Worm (Caenorhabditis elegans): ENCODE data around the gene cif-1.
"Not testable (repeated sequence)": the region's sequence is repeated elsewhere in the genome, so short reads cannot be mapped to it uniquely, and the experiment has no call there.

cif-1 gene

DNA sequence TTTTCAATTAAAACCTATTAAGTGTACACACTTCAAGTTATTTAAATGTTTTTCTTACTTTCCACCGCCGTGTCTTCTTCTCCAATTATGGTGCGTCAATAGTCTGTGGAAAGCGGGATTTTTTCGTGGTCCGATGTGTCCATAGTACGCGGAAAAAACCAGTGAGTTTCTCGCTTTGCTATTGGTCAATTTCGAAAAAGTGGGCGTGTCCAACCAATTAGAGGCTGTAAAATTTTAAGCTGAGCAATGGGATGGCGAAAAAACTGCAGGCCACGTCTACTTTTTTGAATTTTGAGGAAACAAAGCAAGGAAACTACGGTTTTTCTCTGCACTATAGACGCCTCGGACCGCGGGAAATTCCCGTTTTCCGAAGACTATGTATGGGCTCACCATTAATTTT lies 13.1 kb upstream of the cif-1 start:
- TF ChIP-seq unc-120 (tag; optimal IDR thresholded peaks at IDR 0.05; ENCODE audit: poor library complexity, severe bottlenecking): no peak
- TF ChIP-seq ces-1 (GFP tag; optimal IDR thresholded peaks at IDR 0.05): no peak
- no peak for TF ChIP-seq nhr-2 (tag; optimal IDR thresholded peaks at IDR 0.05)
- TF ChIP-seq zip-8 (tag; optimal IDR thresholded peaks at IDR 0.05): no peak
- TF ChIP-seq nhr-237 (tag; optimal IDR thresholded peaks at IDR 0.05): no peak
- no peak for TF ChIP-seq unc-39 (tag; optimal IDR thresholded peaks at IDR 0.05)
- no peak for TF ChIP-seq drap-1 (GFP tag; optimal IDR thresholded peaks at IDR 0.05)
- no peak for TF ChIP-seq flh-1 (GFP tag; optimal IDR thresholded peaks at IDR 0.05)
- TF ChIP-seq mep-1 (tag; optimal IDR thresholded peaks at IDR 0.05): no peak
- no peak for TF ChIP-seq ceh-39 (tag; optimal IDR thresholded peaks at IDR 0.05)
- TF ChIP-seq elt-3 (tag; optimal IDR thresholded peaks at IDR 0.05): no peak
- no peak for TF ChIP-seq ztf-11 (tag; optimal IDR thresholded peaks at IDR 0.05)
- TF ChIP-seq unc-62 (GFP tag; optimal IDR thresholded peaks at IDR 0.05): no peak
- no peak for TF ChIP-seq cnd-1 (tag; optimal IDR thresholded peaks at IDR 0.05)

DNA sequence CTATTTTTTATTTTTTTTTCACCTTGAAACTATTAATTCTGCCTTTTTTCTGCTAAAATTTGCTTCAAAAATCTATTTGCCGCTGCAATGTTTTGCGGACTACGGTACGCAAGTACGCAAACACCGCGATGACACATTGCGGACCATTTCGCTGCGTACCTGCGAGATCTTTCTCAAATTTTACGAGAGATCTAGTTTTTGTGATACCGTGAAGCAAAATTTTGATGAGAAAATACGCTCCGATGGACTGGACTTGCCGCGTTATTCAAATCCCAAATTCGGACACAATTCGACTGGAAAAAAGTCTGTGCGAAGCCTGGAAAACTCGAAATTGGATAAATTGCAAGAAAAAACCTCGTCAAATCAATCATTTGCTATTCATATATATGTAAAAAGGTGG lies 10.0 kb upstream of the cif-1 start:
- TF ChIP-seq lsy-2 (tag; optimal IDR thresholded peaks at IDR 0.05): peak; percentile 61

DNA sequence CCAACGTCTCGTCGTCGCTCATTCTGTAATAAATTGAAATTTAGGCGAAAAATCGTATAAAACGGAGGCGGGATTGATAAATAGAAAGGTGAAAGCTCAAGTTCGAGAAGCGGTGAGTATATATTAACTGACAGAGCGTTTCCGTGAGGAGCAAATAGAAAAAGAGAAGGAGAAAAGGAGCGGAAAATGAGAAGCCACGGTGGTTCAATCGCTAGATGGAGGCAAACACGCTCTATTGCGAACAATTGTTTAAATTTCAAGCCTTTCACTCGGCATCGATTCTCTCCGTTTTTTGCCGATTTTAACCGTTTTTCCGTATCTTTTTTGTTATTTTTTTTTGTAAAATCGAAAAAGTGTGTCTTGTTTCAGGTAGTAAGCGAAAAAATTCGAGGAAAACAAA lies 5.2 kb upstream of the cif-1 start, which contains the start of gene miro-1:
Gene miro-1 (minus strand): TSS at position 23 of the 400 bp plus-strand sequence.
- not testable (repeated sequence) for TF ChIP-seq cnd-1 (tag; optimal IDR thresholded peaks at IDR 0.05); unc-62 (GFP tag; optimal IDR thresholded peaks at IDR 0.05); sem-2 (GFP tag; optimal IDR thresholded peaks at IDR 0.05)

DNA sequence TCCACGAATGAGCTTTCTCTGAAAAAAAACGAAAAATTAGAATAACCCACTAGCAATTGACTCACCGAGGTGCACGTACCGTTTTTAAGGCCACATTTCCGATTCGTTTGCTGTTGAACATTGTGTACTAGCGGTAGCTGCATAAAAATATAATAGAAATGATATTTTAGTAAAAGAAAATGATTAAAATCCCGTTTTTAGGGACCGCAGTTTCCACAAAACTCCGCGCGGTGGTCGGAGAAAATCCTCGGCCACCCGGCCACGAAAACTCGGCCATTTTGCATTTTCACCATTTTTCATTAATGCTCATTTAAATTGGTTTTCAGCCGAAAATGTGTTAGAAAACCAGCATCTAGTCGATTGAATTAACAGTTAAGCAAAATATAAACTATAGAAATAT lies 1.8 kb upstream of the cif-1 start, which contains the start of gene yars-2:
Gene yars-2 (minus strand): TSS at position 249 of the 400 bp plus-strand sequence.
- TF ChIP-seq ces-1 (GFP tag; optimal IDR thresholded peaks at IDR 0.05): peak; percentile 5
- no peak for TF ChIP-seq mls-2 (tag; optimal IDR thresholded peaks at IDR 0.05)
- no peak for TF ChIP-seq ham-2 (GFP tag; optimal IDR thresholded peaks at IDR 0.05)
- TF ChIP-seq hlh-1 (tag; optimal IDR thresholded peaks at IDR 0.05): no peak
- TF ChIP-seq lsy-2 (tag; optimal IDR thresholded peaks at IDR 0.05): no peak
- TF ChIP-seq drap-1 (GFP tag; optimal IDR thresholded peaks at IDR 0.05): no peak
- TF ChIP-seq lin-13 (tag; optimal IDR thresholded peaks at IDR 0.05): no peak

DNA sequence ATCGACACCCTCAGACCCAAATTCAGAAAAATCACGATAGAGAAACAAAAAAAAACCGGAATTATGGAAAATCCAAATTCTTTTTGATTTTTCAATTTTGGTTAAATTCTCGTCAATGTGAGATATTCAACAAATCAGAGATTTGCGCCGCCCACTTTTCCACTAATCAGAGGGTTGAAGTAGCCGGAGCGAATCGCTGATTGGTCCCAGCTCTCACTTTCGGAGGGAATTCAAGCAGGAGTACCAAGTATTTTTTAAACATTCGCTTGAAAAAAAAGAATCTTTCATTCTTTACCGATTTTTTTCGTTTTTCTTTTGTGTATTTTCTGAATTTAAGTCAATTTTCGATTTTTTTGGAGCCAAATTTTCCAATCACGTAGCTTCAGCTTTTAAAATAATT lies 4.6 kb downstream of the cif-1 start:
- no peak for TF ChIP-seq ztf-11 (tag; optimal IDR thresholded peaks at IDR 0.05)
- TF ChIP-seq ceh-83 (GFP tag; optimal IDR thresholded peaks at IDR 0.05): no peak
- TF ChIP-seq snpc-4 (tag; optimal IDR thresholded peaks at IDR 0.05): no peak
- no peak for TF ChIP-seq ham-2 (GFP tag; optimal IDR thresholded peaks at IDR 0.05)

DNA sequence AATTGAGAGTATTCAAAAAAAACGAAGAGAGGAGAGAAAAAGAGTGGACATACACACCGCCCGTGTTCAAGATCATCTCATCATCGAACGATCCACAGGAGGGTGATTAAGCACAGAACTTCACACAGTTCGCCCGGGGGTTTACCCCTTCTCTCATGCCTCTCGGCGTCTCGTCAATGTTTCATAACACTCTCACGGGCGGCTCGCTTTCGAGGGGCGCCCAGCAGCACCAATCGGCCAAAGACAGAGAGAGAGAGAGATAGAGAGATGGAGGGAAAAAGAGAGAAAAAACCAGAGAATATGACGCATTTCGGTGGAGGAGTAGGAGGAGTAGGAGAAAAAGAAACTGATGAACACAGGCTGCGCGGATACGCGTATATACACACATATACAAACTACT lies 5.4 kb downstream of the cif-1 start:
- TF ChIP-seq blmp-1 (tag; optimal IDR thresholded peaks at IDR 0.05) (no peak), ceh-83 (GFP tag; optimal IDR thresholded peaks at IDR 0.05) (no peak), ham-2 (GFP tag; optimal IDR thresholded peaks at IDR 0.05) (peak; percentile 34), drap-1 (GFP tag; optimal IDR thresholded peaks at IDR 0.05) (no peak), nhr-237 (tag; optimal IDR thresholded peaks at IDR 0.05) (no peak), nhr-2 (tag; optimal IDR thresholded peaks at IDR 0.05) (no peak), ceh-43 (GFP tag; optimal IDR thresholded peaks at IDR 0.05) (no peak), sem-2 (GFP tag; optimal IDR thresholded peaks at IDR 0.05) (no peak), M03D4.4 (tag; optimal IDR thresholded peaks at IDR 0.05) (no peak), flh-1 (GFP tag; optimal IDR thresholded peaks at IDR 0.05) (no peak), nhr-28 (tag; optimal IDR thresholded peaks at IDR 0.05) (no peak), ceh-39 (tag; optimal IDR thresholded peaks at IDR 0.05) (no peak), mls-2 (tag; optimal IDR thresholded peaks at IDR 0.05) (peak; percentile 48), ces-1 (GFP tag; optimal IDR thresholded peaks at IDR 0.05) (no peak), pha-4 (tag; optimal IDR thresholded peaks at IDR 0.05) (no peak), sptf-1 (tag; optimal IDR thresholded peaks at IDR 0.05) (peak; percentile 54), unc-62 (GFP tag; optimal IDR thresholded peaks at IDR 0.05) (no peak), ztf-11 (tag; optimal IDR thresholded peaks at IDR 0.05) (no peak), nhr-12 (tag; optimal IDR thresholded peaks at IDR 0.05) (no peak), lin-13 (tag; optimal IDR thresholded peaks at IDR 0.05) (no peak), mab-5 (tag; optimal IDR thresholded peaks at IDR 0.05) (no peak), unc-120 (tag; optimal IDR thresholded peaks at IDR 0.05; ENCODE audit: poor library complexity, severe bottlenecking) (no peak), zip-8 (tag; optimal IDR thresholded peaks at IDR 0.05) (no peak), elt-1 (tag; optimal IDR thresholded peaks at IDR 0.05; ENCODE audit: borderline replicate concordance, insufficient read depth) (no peak)

Measured in whole organism, mixed stage, embryonic.